Fruit fly (Drosophila melanogaster): ENCODE results near the gene CG5860.
"Not testable (repeated sequence)": the region's sequence is repeated elsewhere in the genome, so short reads cannot be mapped to it uniquely, and the experiment has no call there.

DNA sequence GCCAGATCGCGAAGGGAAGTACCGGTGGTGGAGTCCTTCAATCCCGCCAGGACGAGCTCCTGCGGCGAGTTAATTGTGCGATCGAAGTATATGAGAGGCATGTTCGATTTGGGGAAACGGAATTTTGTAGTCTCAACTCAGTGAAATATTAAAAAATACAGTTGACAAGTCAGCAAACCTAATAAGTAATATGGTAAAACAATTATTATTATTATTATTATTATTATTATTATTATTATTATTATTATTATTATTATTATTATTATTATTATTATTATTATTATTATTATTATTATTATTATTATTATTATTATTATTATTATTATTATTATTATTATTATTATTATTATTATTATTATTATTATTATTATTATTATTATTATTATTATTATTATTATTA is 47.3 kb downstream of the CG5860 start, which contains the start of gene CG14330:
- not testable (repeated sequence) for TF ChIP-seq EcR (GFP tag; optimal IDR thresholded peaks at IDR 0.05); usp (GFP tag; optimal IDR thresholded peaks at IDR 0.05); psq (optimal IDR thresholded peaks at IDR 0.05); Dll (optimal IDR thresholded peaks at IDR 0.05); pan (optimal IDR thresholded peaks at IDR 0.05)

Data from whole organism.